Worm (Caenorhabditis elegans): ENCODE results near the gene C34F11.8.

The C34F11.8 gene

DNA sequence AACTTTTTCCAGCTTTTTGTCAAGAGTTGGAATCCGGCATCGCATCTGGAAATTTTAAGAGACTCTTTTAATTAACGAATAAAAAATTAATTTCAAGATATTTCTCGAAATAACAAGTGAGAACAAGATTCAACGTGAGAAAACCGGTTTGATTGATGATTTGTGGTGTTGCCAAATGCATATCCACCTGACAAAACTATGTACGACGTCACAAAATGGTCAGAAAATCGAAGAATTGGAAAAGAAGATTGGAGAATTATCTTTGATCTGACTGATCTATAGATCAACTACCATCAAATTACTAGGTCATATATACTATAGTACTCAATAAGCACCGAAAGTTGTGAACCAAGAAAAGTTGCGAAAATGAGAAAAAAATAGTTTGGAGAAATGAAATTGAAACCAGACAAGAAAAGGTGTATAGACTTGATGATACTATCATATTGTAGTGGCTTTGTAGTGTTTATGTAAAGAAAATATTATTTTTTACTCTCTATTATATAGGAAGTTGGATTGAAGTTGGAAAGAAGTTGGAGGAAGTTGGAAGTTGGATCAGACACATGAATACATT lies 36.1 kb upstream of the C34F11.8 start, which contains the start of gene ptr-6 (continued):
- TF ChIP-seq zip-11 (GFP tag; IDR thresholded peaks at IDR 0.05), result no peak
- TF ChIP-seq mxl-2 (GFP tag; conservative IDR thresholded peaks at IDR 0.05), result no peak
- no peak for TF ChIP-seq ceh-62 (tag; optimal IDR thresholded peaks at IDR 0.05)
- TF ChIP-seq mes-2 (tag; optimal IDR thresholded peaks at IDR 0.05; ENCODE audit: poor library complexity, severe bottlenecking), result no peak
- no peak for TF ChIP-seq tag-97 (GFP tag; IDR thresholded peaks at IDR 0.05)
- TF ChIP-seq zfp-2 (tag; optimal IDR thresholded peaks at IDR 0.05), result no peak
- no peak for TF ChIP-seq lir-3 (tag; optimal IDR thresholded peaks at IDR 0.05)
- no peak for TF ChIP-seq egl-43 (GFP tag; IDR thresholded peaks at IDR 0.05)

DNA sequence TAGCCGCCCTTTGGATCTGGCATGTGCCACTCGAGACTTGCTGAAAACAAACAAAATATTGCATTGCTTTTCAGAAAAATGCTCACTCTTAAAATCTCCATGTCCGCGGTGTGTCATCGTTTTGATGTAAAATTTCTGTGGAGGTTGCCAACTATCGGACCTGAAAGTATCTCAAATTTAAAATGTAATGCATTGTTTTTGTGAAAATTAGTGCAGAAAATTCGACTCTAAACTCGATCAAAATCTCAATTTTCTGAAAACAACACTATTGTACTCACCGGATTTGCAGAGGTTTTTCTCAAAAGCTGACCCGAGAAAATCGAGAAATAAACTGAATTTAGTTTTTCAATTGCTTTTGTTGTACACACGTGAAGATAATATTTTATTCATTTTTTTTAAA lies 30.8 kb upstream of the C34F11.8 start, which contains the start of gene T16D1.1:
Gene T16D1.1 (minus strand): TSS at position 101 of the 400 bp plus-strand sequence.
- TF ChIP-seq nhr-28 (tag; optimal IDR thresholded peaks at IDR 0.05) (no peak), F10B5.3 (tag; optimal IDR thresholded peaks at IDR 0.05) (no peak), pha-4 (GFP tag; IDR thresholded peaks at IDR 0.05) (no peak), pha-4 (tag; optimal IDR thresholded peaks at IDR 0.05) (no peak), lsy-2 (tag; optimal IDR thresholded peaks at IDR 0.05) (no peak), snpc-4 (tag; optimal IDR thresholded peaks at IDR 0.05) (no peak), Y48G9A.11 (GFP tag; IDR thresholded peaks at IDR 0.05) (no peak), hlh-11 (tag; optimal IDR thresholded peaks at IDR 0.05) (no peak), mep-1 (tag; optimal IDR thresholded peaks at IDR 0.05) (no peak), lin-15B (tag; optimal IDR thresholded peaks at IDR 0.05) (no peak), mdt-29 (GFP tag; IDR thresholded peaks at IDR 0.05) (no peak), daf-19 (GFP tag; conservative IDR thresholded peaks at IDR 0.05) (no peak), set-16 (GFP tag; IDR thresholded peaks at IDR 0.05) (no peak), sdz-12 (GFP tag; optimal IDR thresholded peaks at IDR 0.05) (no peak), ztf-11 (tag; optimal IDR thresholded peaks at IDR 0.05) (no peak), ceh-32 (tag; optimal IDR thresholded peaks at IDR 0.05; ENCODE audit: poor library complexity) (no peak), madf-5 (GFP tag; IDR thresholded peaks at IDR 0.05) (no peak), lin-39 (tag; optimal IDR thresholded peaks at IDR 0.05) (no peak)

ce11 chrII:5238366-5238765 lies 27.6 kb upstream of the C34F11.8 start, which contains the start of gene pho-4:
pho-4 (minus strand) TSS chrII:5238466.
- TF ChIP-seq snpc-1.2 (GFP tag; IDR thresholded peaks at IDR 0.05), result no peak
- TF ChIP-seq zip-2 (tag; optimal IDR thresholded peaks at IDR 0.05), result no peak
- no peak for TF ChIP-seq lin-1 (GFP tag; IDR thresholded peaks at IDR 0.05)
- TF ChIP-seq nhr-111 (GFP tag; optimal IDR thresholded peaks at IDR 0.05), result no peak

DNA sequence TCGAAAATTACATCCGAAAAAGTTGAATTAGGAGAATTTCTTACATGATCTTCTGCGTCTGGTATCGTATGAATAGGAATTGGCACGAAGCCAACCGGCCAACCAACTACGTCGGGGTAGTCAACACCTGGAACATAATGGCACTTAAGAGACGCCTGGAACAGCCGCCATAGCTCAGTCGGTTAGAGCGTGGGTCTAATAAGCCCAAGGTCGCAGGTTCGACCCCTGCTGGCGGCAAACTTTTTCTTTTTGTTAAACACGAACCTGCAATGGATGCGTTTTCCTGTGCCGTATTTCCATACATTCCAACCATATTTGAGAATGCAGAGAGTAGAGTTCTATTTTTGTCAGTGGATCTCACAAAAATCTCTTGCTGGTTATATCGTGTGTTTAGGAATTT lies 26.9 kb upstream of the C34F11.8 start:
- 0 out of 2 replicates have a peak, but pooled peaks have one; percentile 25 for TF ChIP-seq arid-1 (GFP tag; conservative IDR thresholded peaks at IDR 0.05)
- TF ChIP-seq unc-62 (GFP tag; optimal IDR thresholded peaks at IDR 0.05 in 1 of 2), result peak in 1 of 2 experiments; percentile 66
- no peak for TF ChIP-seq unc-62 (tag; optimal IDR thresholded peaks at IDR 0.05)
- peak; percentile 93 for TF ChIP-seq aha-1 (tag)
- no peak for TF ChIP-seq daf-19 (GFP tag; conservative IDR thresholded peaks at IDR 0.05)
- peak; percentile 72 for TF ChIP-seq egl-43 (GFP tag; IDR thresholded peaks at IDR 0.05)
- peak; percentile 53 for TF ChIP-seq dmd-6 (GFP tag; IDR thresholded peaks at IDR 0.05)
- TF ChIP-seq tra-1 (GFP tag; IDR thresholded peaks at IDR 0.05), result peak; percentile 52; the same call in 1 of the 2 replicates
- TF ChIP-seq mes-2 (tag; optimal IDR thresholded peaks at IDR 0.05; ENCODE audit: poor library complexity, severe bottlenecking), result peak; percentile 59
- TF ChIP-seq zfp-3 (GFP tag; conservative IDR thresholded peaks at IDR 0.05), result 0 out of 2 replicates have a peak, but pooled peaks have one; percentile 46
- TF ChIP-seq ceh-44 (GFP tag; IDR thresholded peaks at IDR 0.05), result no peak
- no peak for TF ChIP-seq nhr-6 (tag; optimal IDR thresholded peaks at IDR 0.05)
- TF ChIP-seq unc-39 (tag; optimal IDR thresholded peaks at IDR 0.05), result no peak
- peak; percentile 11 for TF ChIP-seq unc-130 (GFP tag; optimal IDR thresholded peaks at IDR 0.05)
- TF ChIP-seq T26A8.4 (GFP tag; IDR thresholded peaks at IDR 0.05), result peak; percentile 45; the same call in 1 of the 2 replicates
- no peak for TF ChIP-seq skn-1 (tag; optimal IDR thresholded peaks at IDR 0.05)
- TF ChIP-seq dmd-8 (GFP tag; IDR thresholded peaks at IDR 0.05), result peak; percentile 73; the same call in 1 of the 2 replicates
- TF ChIP-seq mxl-3 (GFP tag; optimal IDR thresholded peaks at IDR 0.05), result peak; percentile 1
- TF ChIP-seq dve-1 (tag; optimal IDR thresholded peaks at IDR 0.05; ENCODE audit: insufficient read depth), result peak; percentile 36
- TF ChIP-seq ceh-32 (tag; optimal IDR thresholded peaks at IDR 0.05; ENCODE audit: poor library complexity), result no peak
- no peak for TF ChIP-seq lsy-2 (tag; optimal IDR thresholded peaks at IDR 0.05)
- 0 out of 2 replicates have a peak, but pooled peaks have one; percentile 53 for TF ChIP-seq vab-7 (GFP tag; IDR thresholded peaks at IDR 0.05)
